Fruit fly (Drosophila melanogaster): ENCODE measurements around the gene Ptth.

Gene Ptth

DNA sequence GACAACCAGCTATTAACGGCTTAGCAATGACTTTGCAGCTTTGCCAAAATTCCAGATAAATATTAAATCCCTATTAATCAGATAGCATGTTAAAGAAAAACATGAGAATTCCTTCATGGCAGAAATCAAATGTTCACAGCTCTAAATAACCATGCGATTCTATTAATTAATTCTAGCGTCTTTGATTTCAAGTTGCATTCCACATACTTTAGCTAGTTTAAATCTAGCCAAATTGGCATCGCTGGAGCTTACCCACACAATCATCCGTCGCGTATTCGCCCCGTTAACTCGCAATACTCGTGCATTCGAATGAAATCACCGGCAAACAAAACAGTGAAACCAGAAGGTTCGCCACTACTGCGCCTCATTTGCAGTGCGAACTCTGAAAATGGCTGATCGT is 17.4 kb downstream of the Ptth start, which contains the start of gene Tspo:
Gene Tspo, plus strand, starts transcription at position 302 of the 400 bp plus-strand sequence.
- TF ChIP-seq CrebA (GFP tag; optimal IDR thresholded peaks at IDR 0.05; ENCODE audit: borderline replicate concordance) = no peak
- TF ChIP-seq OdsH (GFP tag; optimal IDR thresholded peaks at IDR 0.05) = peak; percentile 8
- TF ChIP-seq sv (GFP tag; optimal IDR thresholded peaks at IDR 0.05) = no peak
- TF ChIP-seq Hr83 (GFP tag; optimal IDR thresholded peaks at IDR 0.05; ENCODE audit: poor library complexity, severe bottlenecking) = peak; percentile 6
- no peak for TF ChIP-seq dmrt93B (GFP tag; optimal IDR thresholded peaks at IDR 0.05)
- TF ChIP-seq Rel (GFP tag; optimal IDR thresholded peaks at IDR 0.05) = no peak
- peak; percentile 58 for TF ChIP-seq Rel (tag; optimal IDR thresholded peaks at IDR 0.05)
- TF ChIP-seq N (GFP tag; optimal IDR thresholded peaks at IDR 0.05) = peak; percentile 8
- TF ChIP-seq HLH106 (tag; optimal IDR thresholded peaks at IDR 0.05) = peak; percentile 1
- TF ChIP-seq psq (GFP tag; optimal IDR thresholded peaks at IDR 0.05) = no peak
- TF ChIP-seq Myc (optimal IDR thresholded peaks at IDR 0.05) = peak; percentile 96
- TF ChIP-seq woc (GFP tag; optimal IDR thresholded peaks at IDR 0.05) = peak; percentile 71
- peak; percentile 14 for TF ChIP-seq Dif (GFP tag; optimal IDR thresholded peaks at IDR 0.05; ENCODE audit: partially characterized antibody)

- TF ChIP-seq dl (GFP tag; optimal IDR thresholded peaks at IDR 0.05; ENCODE audit: insufficient read depth in 1 of 2, partially characterized antibody in 2 of 2) (peak; percentile 35 to 39), rgr (GFP tag; optimal IDR thresholded peaks at IDR 0.05) (peak; percentile 2), Dif (GFP tag; optimal IDR thresholded peaks at IDR 0.05; ENCODE audit: partially characterized antibody) (peak; percentile 69), Rel (GFP tag; optimal IDR thresholded peaks at IDR 0.05) (peak; percentile 27), Rel (tag; optimal IDR thresholded peaks at IDR 0.05) (peak; percentile 74), brk (GFP tag; optimal IDR thresholded peaks at IDR 0.05) (no peak), h (GFP tag; optimal IDR thresholded peaks at IDR 0.05) (peak; percentile 51), Jra (GFP tag; optimal IDR thresholded peaks at IDR 0.05) (peak; percentile 91), usp (GFP tag; optimal IDR thresholded peaks at IDR 0.05) (no peak), Hr83 (GFP tag; optimal IDR thresholded peaks at IDR 0.05; ENCODE audit: poor library complexity, severe bottlenecking) (peak; percentile 61), OdsH (GFP tag; optimal IDR thresholded peaks at IDR 0.05) (peak; percentile 43), Vsx2 (GFP tag; optimal IDR thresholded peaks at IDR 0.05; ENCODE audit: partially characterized antibody) (no peak), lola (GFP tag; optimal IDR thresholded peaks at IDR 0.05) (no peak), Sp1 (GFP tag; optimal IDR thresholded peaks at IDR 0.05) (peak; percentile 26)
Measured at dm6 chr2L:552432-552929, 24.2 kb downstream of the Ptth start, which contains the start of gene Ets21C. Ets21C (minus strand) TSS chr2L:552923.

- TF ChIP-seq h (GFP tag; optimal IDR thresholded peaks at IDR 0.05) (no peak), sage (GFP tag; optimal IDR thresholded peaks at IDR 0.05) (no peak), br (GFP tag; optimal IDR thresholded peaks at IDR 0.05) (no peak), Jra (GFP tag; optimal IDR thresholded peaks at IDR 0.05) (no peak), usp (GFP tag; optimal IDR thresholded peaks at IDR 0.05) (no peak), jim (GFP tag; optimal IDR thresholded peaks at IDR 0.05) (no peak), Vsx2 (GFP tag; optimal IDR thresholded peaks at IDR 0.05; ENCODE audit: partially characterized antibody) (no peak), Dfd (GFP tag; optimal IDR thresholded peaks at IDR 0.05) (no peak), CG9705 (GFP tag; optimal IDR thresholded peaks at IDR 0.05) (no peak), Sp1 (GFP tag; optimal IDR thresholded peaks at IDR 0.05) (no peak), CrebA (GFP tag; optimal IDR thresholded peaks at IDR 0.05; ENCODE audit: borderline replicate concordance) (no peak), OdsH (GFP tag; optimal IDR thresholded peaks at IDR 0.05) (no peak), dsf (GFP tag; optimal IDR thresholded peaks at IDR 0.05; ENCODE audit: borderline replicate concordance) (no peak), N (GFP tag; optimal IDR thresholded peaks at IDR 0.05) (no peak), psq (GFP tag; optimal IDR thresholded peaks at IDR 0.05) (no peak), sv (GFP tag; optimal IDR thresholded peaks at IDR 0.05) (no peak), Hr83 (GFP tag; optimal IDR thresholded peaks at IDR 0.05; ENCODE audit: poor library complexity, severe bottlenecking) (no peak), foxo (GFP tag; optimal IDR thresholded peaks at IDR 0.05) (no peak)
Measured at dm6 chr2L:549637-550036, 27.1 kb downstream of the Ptth start.

DNA sequence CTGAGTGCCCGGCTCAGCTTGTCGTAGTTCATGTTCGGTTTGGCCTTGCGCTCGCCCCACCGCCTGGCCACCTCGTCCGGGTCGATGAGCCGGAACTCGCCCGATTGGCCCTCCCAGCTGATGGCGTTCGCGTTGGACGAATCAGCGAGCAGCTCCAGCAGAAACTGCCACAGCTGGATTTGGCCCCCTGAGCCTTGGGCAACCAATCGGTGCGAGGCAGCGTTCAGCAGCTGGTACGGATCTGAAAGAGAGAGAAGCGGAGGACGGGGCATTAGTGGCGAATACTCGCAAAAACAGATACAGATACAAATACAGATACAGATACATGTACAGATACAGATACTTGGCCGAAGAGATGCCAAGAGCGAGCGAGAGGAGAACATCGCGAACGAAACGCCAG is 28.7 kb downstream of the Ptth start:
- TF ChIP-seq Vsx2 (GFP tag; optimal IDR thresholded peaks at IDR 0.05; ENCODE audit: partially characterized antibody) (no peak), usp (GFP tag; optimal IDR thresholded peaks at IDR 0.05) (no peak), N (GFP tag; optimal IDR thresholded peaks at IDR 0.05) (peak; percentile 50), Jra (GFP tag; optimal IDR thresholded peaks at IDR 0.05) (no peak), h (GFP tag; optimal IDR thresholded peaks at IDR 0.05) (no peak), Dfd (GFP tag; optimal IDR thresholded peaks at IDR 0.05) (no peak), dmrt93B (GFP tag; optimal IDR thresholded peaks at IDR 0.05) (no peak)
